Fruit fly (Drosophila melanogaster) whole organism, adult: ENCODE measurements around the gene tey.

Experiments used
- CG11617 ChIP-seq: fragments of 200-800 bp; sonication (Bioruptor generic); optimal IDR thresholded peaks from 2 replicates; lab custom pipeline; 2017; ENCODE audit warnings: mild to moderate bottlenecking, missing biosample characterization, missing genetic modification reagents, missing genetic modification characterization
- CG12768 ChIP-seq: fragments of 200-800 bp; sonication (Bioruptor generic); optimal IDR thresholded peaks from 2 replicates; lab custom pipeline; 2017; ENCODE audit warnings: missing biosample characterization, missing genetic modification characterization, mild to moderate bottlenecking, moderate library complexity, missing genetic modification reagents
- CG14711 ChIP-seq: fragments of 200-800 bp; sonication (Bioruptor generic); optimal IDR thresholded peaks from 2 replicates; lab custom pipeline; 2018; ENCODE audit warnings: missing biosample characterization, mild to moderate bottlenecking, missing genetic modification characterization, moderate library complexity
- CG1620 ChIP-seq: fragments of 200-800 bp; sonication (Bioruptor generic); optimal IDR thresholded peaks from 2 replicates; lab custom pipeline; 2016; ENCODE audit warnings: missing biosample characterization, missing genetic modification characterization
- CG33017 ChIP-seq: fragments of 200-800 bp; sonication (Bioruptor generic); optimal IDR thresholded peaks from 2 replicates; lab custom pipeline; 2018; ENCODE audit warnings: missing biosample characterization, mild to moderate bottlenecking, missing genetic modification characterization, moderate library complexity
- CG5204 ChIP-seq: fragments of 200-800 bp; sonication (Bioruptor generic); optimal IDR thresholded peaks from 2 replicates; lab custom pipeline; 2016; ENCODE audit warnings: missing biosample characterization, missing genetic modification characterization
- CG7045 ChIP-seq: fragments of 200-800 bp; sonication (Bioruptor generic); optimal IDR thresholded peaks from 2 replicates; lab custom pipeline; 2017; ENCODE audit warnings: missing biosample characterization, mild to moderate bottlenecking, missing genetic modification characterization
- CG7101 ChIP-seq: fragments of 200-800 bp; sonication (Bioruptor generic); optimal IDR thresholded peaks from 2 replicates; lab custom pipeline; 2018; ENCODE audit warnings: missing biosample characterization, mild to moderate bottlenecking, missing genetic modification characterization, moderate library complexity
- Clk ChIP-seq: fragments of 200-800 bp; sonication (Bioruptor generic); optimal IDR thresholded peaks from 2 replicates; lab custom pipeline; 2017; ENCODE audit warnings: missing biosample characterization, missing genetic modification characterization
- Crg-1 ChIP-seq: fragments of 200-800 bp; sonication (Bioruptor generic); optimal IDR thresholded peaks from 2 replicates; lab custom pipeline; 2016; ENCODE audit warnings: missing biosample characterization, missing genetic modification characterization
- Hr96 ChIP-seq: fragments of 200-800 bp; sonication (Bioruptor generic); optimal IDR thresholded peaks from 2 replicates; lab custom pipeline; 2016; ENCODE audit warnings: missing biosample characterization, missing genetic modification characterization
- Mnt ChIP-seq: fragments of 200-800 bp; sonication (Bioruptor generic); optimal IDR thresholded peaks from 2 replicates; lab custom pipeline; 2016; ENCODE audit warnings: missing biosample characterization, mild to moderate bottlenecking, missing genetic modification characterization
- bab1 ChIP-seq: fragments of 200-800 bp; sonication (Bioruptor generic); optimal IDR thresholded peaks from 3 replicates; lab custom pipeline; 2019; ENCODE audit warnings: missing biosample characterization, mild to moderate bottlenecking, missing genetic modification characterization, moderate library complexity
- cic ChIP-seq: fragments of 200-800 bp; sonication (Bioruptor generic); optimal IDR thresholded peaks from 2 replicates; lab custom pipeline; 2017; ENCODE audit warnings: missing biosample characterization, mild to moderate bottlenecking, missing genetic modification characterization, moderate library complexity
- cnc ChIP-seq, 2 experiments: fragments of >200 bp; optimal IDR thresholded peaks; 2 replicates each; lab custom pipeline; 2017
- kay ChIP-seq: fragments of 200-800 bp; sonication (Bioruptor generic); peaks from one replicate; lab custom pipeline; 2016; ENCODE audit warnings: missing biosample characterization, missing genetic modification characterization, borderline replicate concordance
- ovo ChIP-seq: fragments of 200-800 bp; sonication (Bioruptor generic); optimal IDR thresholded peaks from 2 replicates; lab custom pipeline; 2016; ENCODE audit warnings: missing biosample characterization, missing genetic modification characterization
- pad ChIP-seq: fragments of 200-800 bp; sonication (Bioruptor generic); optimal IDR thresholded peaks from 3 replicates; lab custom pipeline; 2017; ENCODE audit warnings: missing biosample characterization, missing genetic modification characterization, mild to moderate bottlenecking, moderate library complexity, missing genetic modification reagents
- tj ChIP-seq: fragments of 200-800 bp; sonication (Bioruptor generic); optimal IDR thresholded peaks from 3 replicates; lab custom pipeline; 2017; ENCODE audit warnings: missing biosample characterization, mild to moderate bottlenecking, missing genetic modification characterization, moderate library complexity
- toe ChIP-seq: fragments of 200-800 bp; sonication (Bioruptor generic); optimal IDR thresholded peaks from 2 replicates; lab custom pipeline; 2016; ENCODE audit warnings: missing biosample characterization, missing genetic modification characterization

Gene tey

DNA sequence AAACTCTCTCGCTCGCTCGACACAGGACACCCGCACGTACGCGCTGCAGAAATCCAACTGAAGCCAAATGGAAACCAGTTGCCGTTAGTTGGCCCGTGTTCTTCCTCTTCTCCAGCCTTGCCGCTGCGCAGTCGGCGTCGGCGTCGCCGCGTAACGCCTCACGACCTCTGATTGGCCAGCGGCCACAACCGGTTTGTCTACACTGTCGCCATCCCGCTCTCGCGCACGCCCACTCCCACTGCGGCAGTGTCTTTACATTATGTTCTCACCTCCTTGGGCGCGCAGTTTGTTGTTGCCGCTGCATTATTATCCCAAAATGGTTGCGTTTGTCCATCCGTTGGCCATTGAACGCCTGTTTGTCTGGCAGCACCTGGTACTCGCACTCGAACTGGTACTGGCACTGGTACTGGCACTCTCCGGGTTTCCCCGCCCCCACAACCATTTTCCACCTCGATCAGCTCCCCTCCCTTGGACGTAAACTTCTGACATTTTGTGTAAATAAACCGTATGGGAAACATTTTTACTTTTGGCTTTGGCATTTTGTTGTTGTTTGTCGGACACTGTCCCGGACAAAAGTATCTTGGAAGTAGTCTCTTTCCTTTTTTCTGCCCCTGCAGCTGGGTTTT lies at the start of gene tey:
Gene tey (minus strand): TSS at position 500 of the 626 bp plus-strand sequence.
- TF ChIP-seq kay, result no peak
- no peak for TF ChIP-seq cic (GFP tag; lab: Kevin White, UChicago)
- TF ChIP-seq CG12768, result no peak
- TF ChIP-seq pad (GFP tag; lab: Kevin White, UChicago), result no peak
- TF ChIP-seq Mnt, result no peak
- no peak for TF ChIP-seq bab1 (GFP tag; lab: Kevin White, UChicago)

DNA sequence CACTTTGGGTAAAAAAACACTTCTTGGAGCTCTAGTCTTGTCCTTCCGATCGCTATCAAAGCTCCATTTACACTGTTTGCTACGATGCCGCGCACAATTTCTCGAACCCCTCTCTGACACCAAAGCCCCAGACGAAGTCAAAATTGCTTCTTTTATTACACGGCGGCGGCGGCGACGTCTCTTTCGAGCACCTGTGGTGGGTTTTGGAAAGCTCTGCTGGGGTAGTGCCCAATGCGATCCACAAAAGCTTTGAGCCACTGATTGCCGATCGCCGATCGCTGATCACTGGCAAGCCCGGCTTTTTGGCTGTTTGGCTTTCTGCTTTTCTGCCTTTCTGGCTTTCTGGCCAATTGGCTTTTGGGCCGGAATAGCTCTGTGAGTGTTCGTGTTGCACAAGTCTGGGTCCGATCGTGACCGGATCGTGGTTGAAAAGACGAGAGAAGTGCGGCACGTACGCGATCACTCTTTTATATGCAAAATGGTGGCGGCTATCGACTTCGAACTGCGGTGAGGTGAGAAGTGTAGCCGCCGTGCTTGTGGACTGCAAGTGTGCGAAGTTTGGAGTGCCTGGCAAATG lies 43.8 kb upstream of the tey start, which contains the start of gene serp:
Gene serp (minus strand): TSS at position 446 of the 577 bp plus-strand sequence.
- TF ChIP-seq pad (GFP tag; lab: Kevin White, UChicago) (peak; percentile 56), CG33017 (tag; lab: Kevin White, UChicago) (no peak)

DNA sequence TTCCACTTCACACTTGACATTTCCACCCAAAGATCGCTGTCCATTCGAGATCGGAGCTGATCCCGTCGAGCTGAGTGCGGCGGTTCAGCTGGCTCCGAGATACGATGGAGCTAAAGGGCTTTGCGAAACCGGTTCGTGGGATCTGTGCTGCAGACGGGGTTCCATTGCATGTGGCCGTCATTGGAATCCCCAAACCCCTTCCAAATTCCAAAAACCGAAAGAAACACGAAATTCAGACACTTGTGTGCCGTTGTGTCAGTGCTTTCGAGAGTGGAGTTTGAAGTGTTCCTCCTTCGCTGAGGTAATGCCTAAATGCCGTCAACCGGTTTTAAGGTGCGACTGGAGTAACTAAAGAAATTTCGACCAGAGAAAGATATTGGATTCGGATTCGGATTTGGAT lies 41.0 kb upstream of the tey start:
- TF ChIP-seq bab1 (GFP tag; lab: Kevin White, UChicago) (no peak), Mnt (no peak), Crg-1 (GFP tag; lab: Kevin White, UChicago) (no peak), tj (GFP tag; lab: Kevin White, UChicago) (no peak), ovo (no peak), CG7101 (tag; lab: Kevin White, UChicago) (no peak)

DNA sequence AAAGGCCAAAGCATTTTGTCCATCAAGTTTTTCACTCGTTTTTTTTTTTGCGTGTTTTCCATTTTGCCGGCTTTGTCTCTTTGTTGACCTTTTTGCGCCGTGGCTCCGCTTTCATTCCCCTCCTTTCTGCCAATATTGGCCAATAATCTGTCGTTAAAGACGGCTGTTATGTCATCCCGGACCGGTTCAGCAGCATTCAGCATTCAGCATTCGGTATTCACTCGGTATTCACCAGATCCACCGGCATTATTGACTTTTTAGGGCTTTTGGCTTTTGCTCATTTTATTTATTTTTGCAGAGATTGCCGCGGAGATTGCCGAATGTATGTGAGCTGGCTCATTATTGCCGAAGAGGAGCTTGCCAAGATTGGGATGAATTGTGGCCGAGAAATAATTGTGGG lies 39.4 kb upstream of the tey start:
- TF ChIP-seq Mnt (no peak), cic (GFP tag; lab: Kevin White, UChicago) (no peak), cnc (optimal IDR thresholded peaks at IDR 0.05; lab: Kevin White, UChicago) (no peak), Clk (GFP tag; lab: Kevin White, UChicago) (no peak), CG1620 (GFP tag; lab: Kevin White, UChicago) (no peak), pad (GFP tag; lab: Kevin White, UChicago) (no peak), CG7101 (tag; lab: Kevin White, UChicago) (no peak), ovo (no peak), Hr96 (GFP tag; lab: Kevin White, UChicago) (no peak), Crg-1 (GFP tag; lab: Kevin White, UChicago) (no peak)

DNA sequence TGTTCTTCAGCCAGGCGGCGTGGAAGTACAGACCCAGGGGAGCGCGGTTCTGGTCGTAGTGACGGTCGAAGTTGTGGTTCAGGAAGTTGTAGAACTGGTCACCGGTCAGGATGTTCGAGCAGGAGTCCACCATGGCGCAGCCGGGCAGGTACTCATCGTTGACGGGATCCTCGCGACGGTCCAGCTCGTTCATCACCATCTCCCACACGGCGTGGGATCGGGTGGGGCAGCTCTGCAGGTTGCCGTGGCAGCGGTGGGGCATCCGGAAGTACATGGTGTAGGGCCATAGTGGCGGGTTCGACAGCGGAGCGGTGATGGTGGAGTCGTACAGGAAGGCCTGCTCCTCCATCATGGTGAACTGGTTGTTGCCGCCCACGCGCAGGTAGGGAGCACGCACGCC lies 37.8 kb upstream of the tey start:
- TF ChIP-seq CG33017 (tag; lab: Kevin White, UChicago) (no peak), Crg-1 (GFP tag; lab: Kevin White, UChicago) (no peak), Hr96 (GFP tag; lab: Kevin White, UChicago) (no peak), CG7045 (GFP tag; lab: Kevin White, UChicago) (no peak), CG14711 (tag; lab: Kevin White, UChicago) (no peak), CG1620 (GFP tag; lab: Kevin White, UChicago) (no peak), toe (GFP tag; lab: Kevin White, UChicago) (no peak), cnc (optimal IDR thresholded peaks at IDR 0.05; lab: Kevin White, UChicago) (no peak)

DNA sequence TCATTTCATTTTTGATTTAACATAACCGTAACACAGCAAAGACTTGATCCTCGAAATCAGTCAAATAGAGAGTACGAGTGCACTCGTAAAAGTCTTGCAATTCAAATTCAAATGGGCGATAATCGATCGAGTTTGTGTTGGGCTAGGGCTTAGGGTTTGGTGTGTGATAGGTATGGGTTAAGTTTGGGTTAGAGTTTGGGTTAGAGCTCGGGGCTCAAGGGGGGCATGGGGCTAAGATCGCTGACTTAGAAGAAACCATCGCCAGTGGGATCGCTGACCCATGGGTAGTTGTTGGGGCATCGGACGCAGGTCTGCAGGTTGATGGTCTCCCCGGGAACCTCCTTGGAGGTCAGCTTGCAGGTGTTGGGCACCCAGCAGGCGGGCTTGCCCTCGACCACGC lies 37.2 kb upstream of the tey start:
- TF ChIP-seq bab1 (GFP tag; lab: Kevin White, UChicago) (no peak), tj (GFP tag; lab: Kevin White, UChicago) (no peak), pad (GFP tag; lab: Kevin White, UChicago) (no peak), Crg-1 (GFP tag; lab: Kevin White, UChicago) (no peak), cic (GFP tag; lab: Kevin White, UChicago) (no peak), CG7045 (GFP tag; lab: Kevin White, UChicago) (no peak), CG12768 (no peak), cnc (optimal IDR thresholded peaks at IDR 0.05; lab: Kevin White, UChicago) (no peak), kay (no peak), Clk (GFP tag; lab: Kevin White, UChicago) (no peak), ovo (no peak), CG14711 (tag; lab: Kevin White, UChicago) (no peak), toe (GFP tag; lab: Kevin White, UChicago) (no peak), CG1620 (GFP tag; lab: Kevin White, UChicago) (no peak), CG11617 (no peak), CG33017 (tag; lab: Kevin White, UChicago) (no peak), Mnt (no peak)

DNA sequence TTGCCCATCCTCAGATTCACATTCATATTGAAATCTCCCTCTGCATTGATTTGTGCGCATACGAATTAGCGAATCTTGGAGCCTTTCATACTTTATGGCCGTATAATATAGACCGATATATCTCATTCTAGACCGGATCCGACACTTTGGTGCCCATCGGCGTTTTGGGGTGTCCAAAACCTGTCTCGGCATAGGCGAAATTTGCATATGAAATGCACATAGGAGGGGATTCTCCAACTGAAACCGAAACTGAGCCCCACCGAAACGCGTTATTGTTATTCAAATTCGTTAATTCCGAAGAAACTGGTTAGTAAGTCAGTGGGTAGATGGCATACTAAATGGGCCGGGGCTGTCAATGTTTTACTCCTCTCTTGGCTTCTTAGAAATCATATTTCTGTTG lies 36.6 kb upstream of the tey start:
- TF ChIP-seq CG5204 (GFP tag; lab: Kevin White, UChicago), result no peak
- TF ChIP-seq kay, result no peak
- TF ChIP-seq ovo, result no peak
- TF ChIP-seq Hr96 (GFP tag; lab: Kevin White, UChicago), result no peak
- no peak for TF ChIP-seq toe (GFP tag; lab: Kevin White, UChicago)
- no peak for TF ChIP-seq pad (GFP tag; lab: Kevin White, UChicago)
- TF ChIP-seq CG7101 (tag; lab: Kevin White, UChicago), result no peak
- TF ChIP-seq Crg-1 (GFP tag; lab: Kevin White, UChicago), result no peak
- no peak for TF ChIP-seq cic (GFP tag; lab: Kevin White, UChicago)
- no peak for TF ChIP-seq CG14711 (tag; lab: Kevin White, UChicago)
- no peak for TF ChIP-seq bab1 (GFP tag; lab: Kevin White, UChicago)
